Worm (Caenorhabditis elegans): ENCODE measurements around the gene R10E11.9.

ce11 chrIII:9818763-9819162, 25.3 kb upstream of the R10E11.9 start, which contains the start of gene panl-3:
- TF ChIP-seq ceh-40 (GFP tag; IDR thresholded peaks at IDR 0.05) (no peak), nhr-90 (tag; optimal IDR thresholded peaks at IDR 0.05) (no peak), ama-1 (optimal IDR thresholded peaks at IDR 0.05) (peak; percentile 22), ama-1 (GFP tag; optimal IDR thresholded peaks at IDR 0.05) (no peak), dpff-1 (tag; optimal IDR thresholded peaks at IDR 0.05) (no peak)
